Worm (Caenorhabditis elegans) whole organism, L1 larva: ENCODE results near the gene W05B10.6.

Experiments
- ama-1 ChIP-seq: fragments of 150-350 bp; optimal IDR thresholded peaks from 2 replicates; lab custom pipeline; 2014
- ets-5 ChIP-seq: fragments of 200-800 bp; sonication (Bioruptor generic); IDR thresholded peaks from 2 replicates; pipeline ENCODE4 v1.3.6; 2022; ENCODE audit warnings: missing genetic modification characterization, missing compliant biosample characterization
- fos-1 ChIP-seq: fragments of 150-350 bp; optimal IDR thresholded peaks from 2 replicates; lab custom pipeline; 2014; ENCODE audit warnings: missing biosample characterization, missing genetic modification characterization
- lin-13 ChIP-seq: fragments of 150-350 bp; optimal IDR thresholded peaks from 2 replicates; lab custom pipeline; 2014; ENCODE audit warnings: missing biosample characterization, missing genetic modification reagents, missing genetic modification characterization
- lin-35 ChIP-seq, 2 experiments: fragments of 150-350 bp; optimal IDR thresholded peaks; 2 replicates each; lab custom pipeline; 2014; ENCODE audit warnings: missing biosample characterization in 2 of 2, missing genetic modification characterization in 2 of 2, missing genetic modification reagents in 2 of 2
- mab-9 ChIP-seq: fragments of 200-800 bp; sonication (Bioruptor generic); IDR thresholded peaks from 2 replicates; pipeline ENCODE4 v1.3.6; 2022; ENCODE audit warnings: missing genetic modification reagents, missing genetic modification characterization, missing compliant biosample characterization
- nhr-76 ChIP-seq: sonication (generic microtip); optimal IDR thresholded peaks from 2 replicates; lab custom pipeline; 2017; ENCODE audit warnings: missing biosample characterization, missing genetic modification characterization
- skn-1 ChIP-seq: fragments of 150-350 bp; optimal IDR thresholded peaks from 2 replicates; lab custom pipeline; 2014; ENCODE audit warnings: missing biosample characterization, missing genetic modification characterization
- snpc-4 ChIP-seq: fragments of 150-350 bp; optimal IDR thresholded peaks from 2 replicates; lab custom pipeline; 2014; ENCODE audit warnings: missing biosample characterization, missing genetic modification characterization
- sox-4 ChIP-seq: sonication (generic microtip); optimal IDR thresholded peaks from 2 replicates; lab custom pipeline; 2016; ENCODE audit warnings: missing genetic modification characterization, missing compliant biosample characterization
- unc-62 ChIP-seq: fragments of 150-350 bp; optimal IDR thresholded peaks from 2 replicates; lab custom pipeline; 2014; ENCODE audit warnings: missing biosample characterization, missing genetic modification reagents, missing genetic modification characterization
- ztf-4 ChIP-seq: fragments of 150-350 bp; optimal IDR thresholded peaks from 2 replicates; lab custom pipeline; 2014; ENCODE audit warnings: missing biosample characterization, missing genetic modification characterization

DNA sequence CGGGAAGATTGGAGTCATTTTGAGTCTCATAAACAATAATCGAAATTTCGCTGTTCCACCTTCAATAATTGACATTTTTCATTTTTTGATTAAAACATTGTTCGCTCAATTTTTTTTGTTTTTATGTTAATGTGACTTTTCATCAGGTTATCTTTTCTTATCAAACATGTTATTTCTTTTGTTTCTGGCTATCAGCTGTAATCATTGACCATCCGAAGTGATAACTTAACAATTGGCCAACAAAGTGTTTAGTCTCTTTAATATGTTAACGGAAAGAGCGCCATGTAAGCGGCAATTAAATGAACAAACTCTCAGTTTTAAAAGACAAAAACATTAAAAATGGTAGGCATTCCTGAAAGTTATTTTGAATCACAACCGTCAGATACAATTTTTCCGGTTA is 24.0 kb downstream of the W05B10.6 start:
- no peak for TF ChIP-seq ama-1 (lab: Kevin White, UChicago)
- TF ChIP-seq nhr-76 = no peak
- no peak for TF ChIP-seq mab-9 (GFP tag; lab: Robert Waterston, UW)
- TF ChIP-seq lin-35 (GFP tag; optimal IDR thresholded peaks at IDR 0.05; lab: Kevin White, UChicago) = peak in 1 of 2 experiments; percentile 22
- TF ChIP-seq ets-5 (GFP tag; lab: Robert Waterston, UW) = no peak
- no peak for TF ChIP-seq ztf-4
- TF ChIP-seq fos-1 = no peak
- no peak for TF ChIP-seq snpc-4
- no peak for TF ChIP-seq skn-1 (tag; lab: Kevin White, UChicago)
- TF ChIP-seq unc-62 (GFP tag; lab: Kevin White, UChicago) = no peak
- no peak for TF ChIP-seq lin-13 (GFP tag; lab: Kevin White, UChicago)
- TF ChIP-seq sox-4 (tag; lab: Kevin White, UChicago) = no peak
